Fruit fly (Drosophila melanogaster) whole organism, prepupa: Measurements from ENCODE around the gene Slh.
A peak's percentile ranks its signal among the peaks of the same experiment; 100 is the strongest.

ENCODE experiments used
- Blimp-1 ChIP-seq: fragments of 200-800 bp; sonication (Bioruptor generic); optimal IDR thresholded peaks from 3 replicates; lab custom pipeline; 2017; ENCODE audit warnings: missing biosample characterization, missing genetic modification characterization, mild to moderate bottlenecking, moderate library complexity, missing genetic modification reagents
- CG15336 ChIP-seq: fragments of 200-800 bp; sonication (Bioruptor generic); IDR thresholded peaks from 2 replicates; pipeline ENCODE4 v1.3.6; 2022; ENCODE audit warnings: missing biosample characterization, missing genetic modification characterization
- CG34406 ChIP-seq: fragments of 200-800 bp; sonication (Bioruptor generic); optimal IDR thresholded peaks from 3 replicates; lab custom pipeline; 2016; ENCODE audit warnings: missing biosample characterization, missing genetic modification characterization
- CG6792 ChIP-seq: fragments of 200-800 bp; sonication (Bioruptor generic); optimal IDR thresholded peaks from 3 replicates; lab custom pipeline; 2016; ENCODE audit warnings: missing biosample characterization, missing genetic modification characterization
- Gug ChIP-seq: fragments of 200-800 bp; sonication (Bioruptor generic); IDR thresholded peaks from 2 replicates; pipeline ENCODE4 v1.3.6; 2022; ENCODE audit warnings: missing biosample characterization, missing genetic modification characterization
- Hr38 ChIP-seq: sonication (Bioruptor generic); optimal IDR thresholded peaks from 2 replicates; lab custom pipeline; 2016; ENCODE audit warnings: missing biosample characterization, missing genetic modification characterization
- Hr4 ChIP-seq: fragments of 200-800 bp; sonication (Bioruptor generic); optimal IDR thresholded peaks from 3 replicates; lab custom pipeline; 2016; ENCODE audit warnings: missing biosample characterization, missing genetic modification characterization
- Smox ChIP-seq: fragments of 200-800 bp; sonication (Bioruptor generic); optimal IDR thresholded peaks from 3 replicates; lab custom pipeline; 2016; ENCODE audit warnings: missing biosample characterization, missing genetic modification characterization
- eg ChIP-seq: fragments of 200-800 bp; sonication (Bioruptor generic); IDR thresholded peaks from 3 replicates; pipeline ENCODE4 v1.3.6; 2022; ENCODE audit warnings: missing biosample characterization, missing genetic modification characterization
- vri ChIP-seq: fragments of 200-800 bp; sonication (Bioruptor generic); optimal IDR thresholded peaks from 3 replicates; lab custom pipeline; 2016; ENCODE audit warnings: missing biosample characterization, mild to moderate bottlenecking, missing genetic modification characterization

- TF ChIP-seq Smox = no peak
- TF ChIP-seq vri (GFP tag; lab: Kevin White, UChicago) = no peak
- TF ChIP-seq Gug (GFP tag; lab: Robert Waterston, UW) = no peak
- 0 out of 3 replicates have a peak, but pooled peaks have one; percentile 8 for TF ChIP-seq eg (GFP tag; lab: Robert Waterston, UW)
- no peak for TF ChIP-seq CG6792 (GFP tag; lab: Kevin White, UChicago)
- no peak for TF ChIP-seq Hr38
- TF ChIP-seq CG34406 (GFP tag; lab: Kevin White, UChicago) = no peak
- TF ChIP-seq Blimp-1 (GFP tag; lab: Kevin White, UChicago) = no peak
- TF ChIP-seq Hr4 = no peak
- TF ChIP-seq CG15336 (GFP tag; lab: Robert Waterston, UW) = no peak
Measured at dm6 chr2L:2454644-2455043, 37.8 kb downstream of the Slh start.
